Fruit fly (Drosophila melanogaster): ENCODE data around the gene RhoU.

RhoU gene

DNA sequence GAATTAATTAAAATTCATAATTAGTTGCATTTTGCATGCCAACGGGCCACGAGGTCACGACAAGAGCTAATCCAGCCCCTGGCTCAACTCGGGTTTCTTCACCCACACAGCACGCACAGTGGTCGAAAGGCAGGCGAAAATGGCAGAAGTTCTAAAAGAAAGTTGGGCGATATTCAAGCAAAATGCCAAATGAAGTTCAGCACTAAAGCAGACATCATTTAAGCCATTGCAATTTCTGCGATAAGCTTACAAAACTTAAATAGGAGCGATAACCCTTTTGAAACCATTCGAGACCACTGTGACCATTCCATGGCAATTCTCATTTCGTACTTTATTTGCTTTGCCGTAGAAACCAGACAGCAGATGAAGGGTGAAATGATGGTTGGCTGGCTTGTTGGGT, 18.8 kb upstream of the RhoU start (continued):
- TF ChIP-seq CG12659 (GFP tag; optimal IDR thresholded peaks at IDR 0.05) (no peak), Hr78 (GFP tag; optimal IDR thresholded peaks at IDR 0.05) (no peak), twi (tag; optimal IDR thresholded peaks at IDR 0.05) (no peak), CG17328 (GFP tag; IDR thresholded peaks at IDR 0.05) (peak; percentile 50; the same call in 1 of the 2 replicates), CG1603 (tag; optimal IDR thresholded peaks at IDR 0.05) (peak; percentile 75), CG1529 (GFP tag; optimal IDR thresholded peaks at IDR 0.05) (peak; percentile 20), pum (GFP tag; optimal IDR thresholded peaks at IDR 0.05) (peak; percentile 19), disco-r (GFP tag; optimal IDR thresholded peaks at IDR 0.05) (no peak), Nf-YA (GFP tag; IDR thresholded peaks at IDR 0.05) (no peak), lov (optimal IDR thresholded peaks at IDR 0.05) (no peak), lov (GFP tag; IDR thresholded peaks at IDR 0.05) (no peak), trem (tag; optimal IDR thresholded peaks at IDR 0.05) (no peak), Hr51 (GFP tag; optimal IDR thresholded peaks at IDR 0.05) (peak in 1 of 2 experiments; percentile 59), sisA (GFP tag; IDR thresholded peaks at IDR 0.05) (peak; percentile 57), D (optimal IDR thresholded peaks at IDR 0.05) (no peak), D (GFP tag; optimal IDR thresholded peaks at IDR 0.05) (peak; percentile 22), gro (GFP tag; optimal IDR thresholded peaks at IDR 0.05) (no peak), CG10543 (GFP tag; optimal IDR thresholded peaks at IDR 0.05) (no peak), CG13123 (GFP tag; optimal IDR thresholded peaks at IDR 0.05) (no peak), CG10147 (GFP tag; optimal IDR thresholded peaks at IDR 0.05) (no peak), CG9797 (GFP tag; optimal IDR thresholded peaks at IDR 0.05) (no peak), dm (GFP tag; optimal IDR thresholded peaks at IDR 0.05) (no peak), HmgZ (tag; optimal IDR thresholded peaks at IDR 0.05) (no peak), ATbp (GFP tag; optimal IDR thresholded peaks at IDR 0.05) (peak; percentile 37), CG6813 (GFP tag; optimal IDR thresholded peaks at IDR 0.05) (peak; percentile 17), fd96Cb (tag; optimal IDR thresholded peaks at IDR 0.05) (peak; percentile 57), scrt (GFP tag; optimal IDR thresholded peaks at IDR 0.05) (no peak), Dip2 (GFP tag; IDR thresholded peaks at IDR 0.05) (no peak), Dll (GFP tag; IDR thresholded peaks at IDR 0.05; ENCODE audit: partially characterized antibody) (no peak), kni (GFP tag; optimal IDR thresholded peaks at IDR 0.05) (no peak), CG11504 (tag; optimal IDR thresholded peaks at IDR 0.05) (peak; percentile 62), CG16813 (GFP tag; IDR thresholded peaks at IDR 0.05; ENCODE audit: partially characterized antibody) (peak; percentile 32; the same call in 1 of the 3 replicates), CG9437 (GFP tag; optimal IDR thresholded peaks at IDR 0.05) (no peak), HHEX (GFP tag; optimal IDR thresholded peaks at IDR 0.05) (no peak), slou (GFP tag; optimal IDR thresholded peaks at IDR 0.05) (no peak), dan (GFP tag; IDR thresholded peaks at IDR 0.05) (0 out of 2 replicates have a peak, but pooled peaks have one; percentile 29), CG4424 (GFP tag; optimal IDR thresholded peaks at IDR 0.05) (peak; percentile 47), dimm (GFP tag; IDR thresholded peaks at IDR 0.05) (no peak), Hr39 (optimal IDR thresholded peaks at IDR 0.05) (no peak), Xrp1 (GFP tag; IDR thresholded peaks at IDR 0.05) (peak; percentile 72; the same call in 1 of the 2 replicates), CG3281 (GFP tag; optimal IDR thresholded peaks at IDR 0.05) (no peak), CG2712 (tag; optimal IDR thresholded peaks at IDR 0.05) (peak; percentile 43), CG15479 (GFP tag; optimal IDR thresholded peaks at IDR 0.05) (no peak), CG1647 (GFP tag; optimal IDR thresholded peaks at IDR 0.05) (no peak), bigmax (GFP tag; optimal IDR thresholded peaks at IDR 0.05) (no peak), ranshi (GFP tag; IDR thresholded peaks at IDR 0.05) (peak; percentile 59; the same call in 1 of the 2 replicates), ewg (GFP tag; optimal IDR thresholded peaks at IDR 0.05) (peak; percentile 21), insv (GFP tag; optimal IDR thresholded peaks at IDR 0.05) (no peak), dmrt11E (tag; optimal IDR thresholded peaks at IDR 0.05) (peak; percentile 45), CG11696 (GFP tag; IDR thresholded peaks at IDR 0.05) (peak; percentile 35; the same call in 1 of the 2 replicates), CG4820 (GFP tag; optimal IDR thresholded peaks at IDR 0.05) (peak; percentile 41)

Measured in whole organism, embryonic.